Fruit fly (Drosophila melanogaster): ENCODE data around the gene Itgbn.

DNA sequence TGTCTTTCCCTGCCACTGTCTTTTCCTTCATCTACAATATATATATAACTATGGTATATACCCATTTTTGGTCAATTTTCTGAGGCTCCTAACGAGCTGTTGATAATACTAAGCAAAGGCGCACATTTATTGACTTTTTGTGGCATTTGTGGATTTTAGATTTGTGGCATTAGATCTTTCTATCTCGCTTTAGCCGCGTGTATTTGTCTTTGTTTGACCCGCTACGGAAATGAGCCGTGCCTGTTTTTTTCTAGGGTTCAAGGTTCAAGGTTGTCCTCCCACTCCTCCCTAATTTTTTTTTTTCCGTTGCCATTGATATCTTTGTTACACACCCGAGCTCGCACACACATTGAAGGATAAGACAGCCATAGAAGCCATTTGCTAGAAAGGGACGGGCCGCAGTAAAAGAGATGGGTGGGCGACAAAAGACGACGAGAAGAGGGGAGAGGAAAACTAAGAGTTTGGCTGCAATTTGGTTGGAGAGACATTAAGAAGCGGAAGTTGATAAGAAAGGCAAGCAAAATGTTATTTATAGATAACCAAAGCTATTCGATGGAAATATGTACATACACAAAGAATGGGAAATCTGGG lies 13.2 kb upstream of the Itgbn start:
- no peak for TF ChIP-seq CG10366 (GFP tag; IDR thresholded peaks at IDR 0.05)
- no peak for TF ChIP-seq CG17385 (GFP tag; optimal IDR thresholded peaks at IDR 0.05)
- no peak for TF ChIP-seq grau (tag; optimal IDR thresholded peaks at IDR 0.05)
- TF ChIP-seq CG17328 (GFP tag; IDR thresholded peaks at IDR 0.05): no peak

All from whole organism, embryonic.